2 worm cellular contexts compared by ENCODE assay signal in genomic region chrIII:5169699-5170098, ce11.
TF ChIP-seq lines count a peak whose summit lies in the region.

TSS of gene ulp-1 (minus strand) at chrIII:5169799.

TF ChIP-seq in whole organism, L4 larva, 104 proteins besides CTCF, POLR2A, EP300 and RAD21:
- TF ChIP-seq F10B5.3 (tag; optimal IDR thresholded peaks at IDR 0.05; lab: Kevin White, UChicago) = peak; percentile 14
- TF ChIP-seq nhr-28 (tag; optimal IDR thresholded peaks at IDR 0.05; lab: Kevin White, UChicago) = no peak
- TF ChIP-seq lin-38 (GFP tag; IDR thresholded peaks at IDR 0.05; lab: Robert Waterston, UW) = peak; percentile 24; the same call in 1 of the 2 replicates

TF ChIP-seq in whole organism, young adult, 124 proteins besides CTCF, POLR2A, EP300 and RAD21:
- TF ChIP-seq ceh-100 (GFP tag; IDR thresholded peaks at IDR 0.05; lab: Robert Waterston, UW) (peak; percentile 27; the same call in 1 of the 2 replicates), madf-6 (GFP tag; IDR thresholded peaks at IDR 0.05; lab: Robert Waterston, UW) (peak; percentile 32), ama-1 (optimal IDR thresholded peaks at IDR 0.05; lab: Kevin White, UChicago) (no peak), ama-1 (GFP tag; optimal IDR thresholded peaks at IDR 0.05; lab: Kevin White, UChicago) (peak in 1 of 2 experiments; percentile 16), repo-1 (tag; optimal IDR thresholded peaks at IDR 0.05; lab: Kevin White, UChicago) (peak; percentile 22), ztf-6 (GFP tag; IDR thresholded peaks at IDR 0.05; lab: Robert Waterston, UW) (no peak), pbrm-1 (GFP tag; IDR thresholded peaks at IDR 0.05; lab: Robert Waterston, UW) (no peak)
TF ChIP-seq in whole organism, young adult: peak in this region for 4.
